Worm (Caenorhabditis elegans): ENCODE measurements around the gene F34H10.1.

DNA sequence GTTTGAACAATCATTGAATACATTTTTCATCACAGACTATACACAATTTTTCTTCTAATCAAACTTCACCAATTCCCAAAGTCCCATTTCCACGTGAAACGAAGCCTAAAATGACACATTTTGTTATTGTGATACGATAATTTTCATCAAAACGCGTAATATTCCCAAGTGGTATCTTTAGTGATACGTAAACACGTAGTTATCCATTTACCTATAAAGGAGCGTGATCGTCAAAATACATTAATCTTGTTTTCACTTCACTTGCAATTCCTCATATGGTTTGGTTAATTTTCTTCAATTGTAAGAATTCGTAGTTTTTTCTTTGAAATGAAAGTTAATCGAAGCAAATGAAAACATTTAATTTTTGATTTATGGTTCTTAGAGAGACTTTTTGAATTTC lies 3.6 kb downstream of the F34H10.1 start:
- TF ChIP-seq ama-1 (optimal IDR thresholded peaks at IDR 0.05) (no peak), fos-1 (tag; optimal IDR thresholded peaks at IDR 0.05) (no peak)

All from whole organism, L1 larva.